Worm (Caenorhabditis elegans): ENCODE results near the gene sru-4.

sru-4 gene

DNA sequence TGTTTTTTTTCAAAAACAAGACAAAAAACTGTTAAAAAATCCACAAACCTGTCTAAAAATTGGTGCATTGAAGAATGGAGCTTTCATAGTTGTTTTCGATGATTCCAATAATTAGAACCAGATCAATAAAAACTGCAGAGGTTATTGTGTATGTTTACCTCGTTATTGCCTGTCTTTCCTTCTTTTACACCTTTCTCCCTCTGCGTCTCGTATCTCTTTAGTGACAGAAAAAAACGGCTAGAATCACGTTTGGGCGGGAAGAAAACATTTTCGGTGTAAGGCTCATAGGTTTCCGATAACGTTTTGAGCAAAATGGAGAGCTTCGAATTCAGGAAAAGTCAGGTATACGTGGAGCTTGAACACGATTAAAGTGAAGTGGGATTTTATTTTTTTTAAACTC is 10.4 kb downstream of the sru-4 start, which contains the start of gene ethe-1:
Gene ethe-1 (minus strand): TSS at position 150 of the 400 bp plus-strand sequence.
- TF ChIP-seq sptf-1 (tag; optimal IDR thresholded peaks at IDR 0.05) (no peak), mep-1 (tag; optimal IDR thresholded peaks at IDR 0.05) (no peak), bed-3 (GFP tag; optimal IDR thresholded peaks at IDR 0.05) (no peak), mls-2 (tag; optimal IDR thresholded peaks at IDR 0.05) (no peak), elt-1 (tag; optimal IDR thresholded peaks at IDR 0.05; ENCODE audit: borderline replicate concordance, insufficient read depth) (no peak), unc-39 (tag; optimal IDR thresholded peaks at IDR 0.05) (no peak), ceh-43 (GFP tag; optimal IDR thresholded peaks at IDR 0.05) (no peak), ztf-11 (tag; optimal IDR thresholded peaks at IDR 0.05) (no peak), nhr-237 (tag; optimal IDR thresholded peaks at IDR 0.05) (no peak), ham-2 (GFP tag; optimal IDR thresholded peaks at IDR 0.05) (no peak), lin-13 (tag; optimal IDR thresholded peaks at IDR 0.05) (no peak), flh-1 (GFP tag; optimal IDR thresholded peaks at IDR 0.05) (no peak)

DNA sequence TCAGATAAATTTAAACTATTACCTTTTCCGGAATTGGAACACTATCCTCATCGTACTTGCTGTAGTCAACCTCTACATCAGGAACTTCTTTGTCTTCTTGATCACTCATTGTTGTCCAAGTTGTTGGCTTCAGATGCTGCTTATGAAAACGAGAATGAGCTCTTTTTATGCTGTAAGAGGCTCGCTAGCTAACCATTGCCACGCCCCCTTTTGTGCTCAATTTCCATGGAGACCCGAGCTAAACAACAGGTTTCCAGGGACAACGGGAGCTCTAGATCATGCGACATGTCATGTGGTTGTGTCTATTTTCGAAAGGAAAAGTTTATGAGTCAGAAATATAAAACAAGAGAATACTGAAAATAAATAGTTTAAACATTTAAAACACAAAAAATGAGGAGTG is 12.3 kb downstream of the sru-4 start, which contains the start of gene C33A12.4:
Gene C33A12.4 (minus strand): TSS at position 131 of the 400 bp plus-strand sequence.
- no peak for TF ChIP-seq snpc-4 (tag; optimal IDR thresholded peaks at IDR 0.05)
- TF ChIP-seq nhr-2 (tag; optimal IDR thresholded peaks at IDR 0.05): no peak
- no peak for TF ChIP-seq pha-4 (tag; optimal IDR thresholded peaks at IDR 0.05)
- no peak for TF ChIP-seq unc-62 (GFP tag; optimal IDR thresholded peaks at IDR 0.05)
- TF ChIP-seq flh-1 (GFP tag; optimal IDR thresholded peaks at IDR 0.05): no peak
- no peak for TF ChIP-seq nhr-237 (tag; optimal IDR thresholded peaks at IDR 0.05)

DNA sequence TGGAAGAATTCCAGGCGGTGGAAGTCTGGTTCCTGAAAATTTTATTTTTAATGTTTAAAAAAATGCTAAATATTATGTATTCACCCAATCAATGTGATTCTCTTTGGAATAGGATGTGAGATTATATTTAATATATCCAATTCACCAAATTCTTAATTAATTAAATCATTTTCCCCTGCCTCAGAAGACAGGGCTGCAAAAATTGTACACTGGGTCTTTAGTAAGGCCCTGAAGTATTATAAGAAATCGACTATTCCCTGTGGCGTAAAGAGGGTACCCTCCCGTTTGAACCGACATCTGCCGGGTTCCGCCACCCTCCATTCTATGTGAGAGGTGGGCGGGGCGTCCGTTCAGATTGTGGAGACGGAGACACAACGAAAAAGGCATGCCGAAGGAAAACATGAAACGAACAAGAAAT is 13.0 kb downstream of the sru-4 start:
- TF ChIP-seq pha-4 (tag; optimal IDR thresholded peaks at IDR 0.05) (peak; percentile 26), M03D4.4 (tag; optimal IDR thresholded peaks at IDR 0.05) (no peak), drap-1 (GFP tag; optimal IDR thresholded peaks at IDR 0.05) (no peak), mep-1 (tag; optimal IDR thresholded peaks at IDR 0.05) (peak; percentile 18), lin-32 (GFP tag; optimal IDR thresholded peaks at IDR 0.05) (no peak), ceh-39 (tag; optimal IDR thresholded peaks at IDR 0.05) (peak; percentile 20), ztf-11 (tag; optimal IDR thresholded peaks at IDR 0.05) (no peak), ham-2 (GFP tag; optimal IDR thresholded peaks at IDR 0.05) (no peak), nhr-2 (tag; optimal IDR thresholded peaks at IDR 0.05) (peak; percentile 21), zip-8 (tag; optimal IDR thresholded peaks at IDR 0.05) (no peak), unc-120 (tag; optimal IDR thresholded peaks at IDR 0.05; ENCODE audit: poor library complexity, severe bottlenecking) (peak; percentile 9), cnd-1 (tag; optimal IDR thresholded peaks at IDR 0.05) (peak; percentile 24), lsy-2 (tag; optimal IDR thresholded peaks at IDR 0.05) (peak; percentile 1), hlh-1 (tag; optimal IDR thresholded peaks at IDR 0.05) (no peak), lin-13 (tag; optimal IDR thresholded peaks at IDR 0.05) (no peak), nhr-237 (tag; optimal IDR thresholded peaks at IDR 0.05) (peak; percentile 18), ceh-43 (GFP tag; optimal IDR thresholded peaks at IDR 0.05) (no peak), elt-3 (tag; optimal IDR thresholded peaks at IDR 0.05) (peak; percentile 33), ceh-83 (GFP tag; optimal IDR thresholded peaks at IDR 0.05) (no peak), ces-1 (GFP tag; optimal IDR thresholded peaks at IDR 0.05) (peak; percentile 90), nhr-28 (tag; optimal IDR thresholded peaks at IDR 0.05) (no peak), unc-62 (GFP tag; optimal IDR thresholded peaks at IDR 0.05) (peak; percentile 1), blmp-1 (tag; optimal IDR thresholded peaks at IDR 0.05) (peak; percentile 44), tbx-8 (GFP tag; optimal IDR thresholded peaks at IDR 0.05) (no peak), elt-1 (tag; optimal IDR thresholded peaks at IDR 0.05; ENCODE audit: borderline replicate concordance, insufficient read depth) (no peak), flh-1 (GFP tag; optimal IDR thresholded peaks at IDR 0.05) (peak; percentile 7), unc-39 (tag; optimal IDR thresholded peaks at IDR 0.05) (no peak), mls-2 (tag; optimal IDR thresholded peaks at IDR 0.05) (peak; percentile 52), sem-2 (GFP tag; optimal IDR thresholded peaks at IDR 0.05) (no peak), sptf-1 (tag; optimal IDR thresholded peaks at IDR 0.05) (peak; percentile 23), snpc-4 (tag; optimal IDR thresholded peaks at IDR 0.05) (no peak)

DNA sequence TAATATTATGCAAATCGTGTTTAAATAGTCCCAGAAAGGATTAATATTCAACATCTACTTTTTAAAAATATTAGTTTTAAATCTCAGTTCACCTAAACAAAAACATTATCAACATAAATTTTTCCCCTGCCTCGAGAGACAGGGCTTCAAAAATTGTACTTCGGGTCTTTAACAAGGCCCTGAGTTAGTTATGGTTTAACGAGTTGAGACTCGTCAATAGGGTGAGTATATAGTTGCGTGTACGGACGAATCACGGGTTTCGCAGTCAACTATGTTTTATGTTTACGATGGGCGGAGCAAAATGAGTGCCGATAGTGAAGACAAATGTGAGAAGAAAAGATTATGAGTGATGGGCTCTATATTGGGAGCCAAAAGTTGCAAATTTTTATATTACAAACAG is 13.5 kb downstream of the sru-4 start:
- TF ChIP-seq ztf-11 (tag; optimal IDR thresholded peaks at IDR 0.05) (no peak), mls-2 (tag; optimal IDR thresholded peaks at IDR 0.05) (no peak), nhr-76 (tag; optimal IDR thresholded peaks at IDR 0.05) (no peak), ceh-39 (tag; optimal IDR thresholded peaks at IDR 0.05) (no peak), ceh-43 (GFP tag; optimal IDR thresholded peaks at IDR 0.05) (no peak), nhr-12 (tag; optimal IDR thresholded peaks at IDR 0.05) (no peak)
